Worm (Caenorhabditis elegans): ENCODE measurements around the gene srw-60.

ce11 chrII:2975561-2976230, 17.3 kb downstream of the srw-60 start:
- no peak for TF ChIP-seq flt-1 (GFP tag; IDR thresholded peaks at IDR 0.05)
- no peak for TF ChIP-seq T22C8.4 (GFP tag; IDR thresholded peaks at IDR 0.05)

All from whole organism, midembryonic.